Fruit fly (Drosophila melanogaster) whole organism, embryonic: ENCODE results near the gene CG16790.

ENCODE experiments used
- Antp ChIP-seq: fragments of 200-800 bp; sonication (Bioruptor generic); optimal IDR thresholded peaks from 3 replicates; lab custom pipeline; 2016; ENCODE audit warnings: missing biosample characterization, missing genetic modification characterization
- Atf6 ChIP-seq: fragments of 200-800 bp; sonication (Bioruptor generic); IDR thresholded peaks from 2 replicates; pipeline ENCODE4 v1.3.6; 2022; ENCODE audit warnings: missing biosample characterization, missing genetic modification characterization
- BEAF-32 ChIP-seq: fragments of 200-800 bp; sonication (Bioruptor generic); optimal IDR thresholded peaks from 3 replicates; lab custom pipeline; 2017; ENCODE audit warnings: missing biosample characterization, missing genetic modification characterization, mild to moderate bottlenecking, moderate library complexity, missing genetic modification reagents
- BtbVII ChIP-seq: fragments of 200-800 bp; sonication (Bioruptor generic); optimal IDR thresholded peaks from 3 replicates; lab custom pipeline; 2017; ENCODE audit warnings: missing biosample characterization, mild to moderate bottlenecking, missing genetic modification characterization
- CG10431 ChIP-seq: fragments of 200-800 bp; sonication (Bioruptor generic); optimal IDR thresholded peaks from 3 replicates; lab custom pipeline; 2018; ENCODE audit warnings: missing biosample characterization, mild to moderate bottlenecking, missing genetic modification characterization
- CG10543 ChIP-seq: fragments of 200-800 bp; sonication (Bioruptor generic); optimal IDR thresholded peaks from 3 replicates; lab custom pipeline; 2017; ENCODE audit warnings: missing biosample characterization, mild to moderate bottlenecking, missing genetic modification characterization, moderate library complexity
- CG12104 ChIP-seq: fragments of 200-800 bp; sonication (Bioruptor generic); optimal IDR thresholded peaks from 3 replicates; lab custom pipeline; 2016; ENCODE audit warnings: missing biosample characterization, missing genetic modification characterization
- CG12236 ChIP-seq: fragments of 200-800 bp; sonication (Bioruptor generic); optimal IDR thresholded peaks from 2 replicates; lab custom pipeline; 2016; ENCODE audit warnings: missing biosample characterization, missing genetic modification characterization
- CG12299 ChIP-seq: fragments of 200-800 bp; sonication (Bioruptor generic); optimal IDR thresholded peaks from 2 replicates; lab custom pipeline; 2018; ENCODE audit warnings: missing biosample characterization, mild to moderate bottlenecking, missing genetic modification characterization
- CG15011 ChIP-seq: fragments of 200-800 bp; sonication (Bioruptor generic); optimal IDR thresholded peaks from 3 replicates; lab custom pipeline; 2018; ENCODE audit warnings: missing biosample characterization, mild to moderate bottlenecking, missing genetic modification characterization
- CG15514 ChIP-seq: fragments of 200-800 bp; sonication (Bioruptor generic); optimal IDR thresholded peaks from 3 replicates; lab custom pipeline; 2017; ENCODE audit warnings: missing biosample characterization, missing genetic modification characterization, mild to moderate bottlenecking, moderate library complexity, missing genetic modification reagents
- CG1647 ChIP-seq: fragments of 200-800 bp; sonication (Bioruptor generic); optimal IDR thresholded peaks from 3 replicates; lab custom pipeline; 2016; ENCODE audit warnings: missing biosample characterization, missing genetic modification characterization
- CG18764 ChIP-seq: fragments of 200-800 bp; sonication (Bioruptor generic); optimal IDR thresholded peaks from 3 replicates; lab custom pipeline; 2016; ENCODE audit warnings: missing biosample characterization, missing genetic modification characterization
- CG2120 ChIP-seq: fragments of 200-800 bp; sonication (Bioruptor generic); optimal IDR thresholded peaks from 3 replicates; lab custom pipeline; 2016; ENCODE audit warnings: missing biosample characterization, missing genetic modification characterization
- CG2712 ChIP-seq: fragments of 200-800 bp; optimal IDR thresholded peaks from 3 replicates; lab custom pipeline; 2019; ENCODE audit warnings: missing biosample characterization, mild to moderate bottlenecking, missing genetic modification characterization, moderate library complexity
- CG31224 ChIP-seq: fragments of 200-800 bp; sonication (Bioruptor generic); IDR thresholded peaks from 2 replicates; pipeline ENCODE4 v1.3.6; 2022; ENCODE audit warnings: missing biosample characterization, missing genetic modification characterization
- CG34376 ChIP-seq: fragments of 200-800 bp; sonication (Bioruptor generic); optimal IDR thresholded peaks from 2 replicates; lab custom pipeline; 2018; ENCODE audit warnings: missing biosample characterization, mild to moderate bottlenecking, missing genetic modification characterization
- CG4360 ChIP-seq: fragments of 200-800 bp; sonication (Bioruptor generic); IDR thresholded peaks from 2 replicates; pipeline ENCODE4 v1.3.6; 2022; ENCODE audit warnings: missing biosample characterization, missing genetic modification characterization
- CG4424 ChIP-seq: fragments of 200-800 bp; sonication (Bioruptor generic); optimal IDR thresholded peaks from 3 replicates; lab custom pipeline; 2016; ENCODE audit warnings: missing biosample characterization, missing genetic modification characterization
- CG9437 ChIP-seq: fragments of 200-800 bp; sonication (Bioruptor generic); optimal IDR thresholded peaks from 2 replicates; lab custom pipeline; 2018; ENCODE audit warnings: missing biosample characterization, mild to moderate bottlenecking, missing genetic modification characterization
- Camta ChIP-seq: fragments of 200-800 bp; sonication (Bioruptor generic); optimal IDR thresholded peaks from 2 replicates; lab custom pipeline; 2016; ENCODE audit warnings: missing biosample characterization, missing genetic modification characterization
- E2f2 ChIP-seq: fragments of 200-800 bp; sonication (Bioruptor generic); IDR thresholded peaks from 2 replicates; pipeline ENCODE4 v1.3.6; 2022; ENCODE audit warnings: missing biosample characterization, missing genetic modification characterization
- Elba2 ChIP-seq: fragments of 200-800 bp; sonication (Bioruptor generic); optimal IDR thresholded peaks from 3 replicates; lab custom pipeline; 2016; ENCODE audit warnings: missing biosample characterization, missing genetic modification characterization
- HmgZ ChIP-seq: fragments of 200-800 bp; sonication (Bioruptor generic); optimal IDR thresholded peaks from 2 replicates; lab custom pipeline; 2018; ENCODE audit warnings: missing biosample characterization, mild to moderate bottlenecking, missing genetic modification characterization
- Hmr ChIP-seq: fragments of 200-800 bp; sonication (Bioruptor generic); optimal IDR thresholded peaks from 3 replicates; lab custom pipeline; 2017; ENCODE audit warnings: mild to moderate bottlenecking, missing biosample characterization, missing genetic modification reagents, missing genetic modification characterization
- Hr78 ChIP-seq, 2 experiments: fragments of 200-800 bp in 1 of 2; fragments of >200 bp in 1 of 2; sonication (Bioruptor generic) in 1 of 2; optimal IDR thresholded peaks; 2 replicates each; lab custom pipeline; 2017 to 2019; ENCODE audit warnings: missing biosample characterization in 2 of 2, missing genetic modification characterization in 2 of 2, mild to moderate bottlenecking in 1 of 2, moderate library complexity in 1 of 2
- Myb ChIP-seq: fragments of 200-800 bp; sonication (Bioruptor generic); optimal IDR thresholded peaks from 2 replicates; lab custom pipeline; 2016; ENCODE audit warnings: missing biosample characterization, missing genetic modification characterization
- Ptx1 ChIP-seq: fragments of 200-800 bp; sonication (Bioruptor generic); IDR thresholded peaks from 2 replicates; pipeline ENCODE4 v1.3.6; 2022; ENCODE audit warnings: missing biosample characterization, missing genetic modification characterization
- Scr ChIP-seq: fragments of 200-800 bp; sonication (Bioruptor generic); IDR thresholded peaks from 2 replicates; pipeline ENCODE4 v1.3.6; 2022; ENCODE audit warnings: missing biosample characterization, missing genetic modification characterization; ENCODE audit not compliant: partially characterized antibody
- Sox102F ChIP-seq: fragments of 200-800 bp; sonication (Bioruptor generic); optimal IDR thresholded peaks from 2 replicates; lab custom pipeline; 2018; ENCODE audit warnings: missing biosample characterization, mild to moderate bottlenecking, missing genetic modification characterization, moderate library complexity
- bigmax ChIP-seq: fragments of 200-800 bp; sonication (Bioruptor generic); optimal IDR thresholded peaks from 2 replicates; lab custom pipeline; 2018; ENCODE audit warnings: missing biosample characterization, mild to moderate bottlenecking, missing genetic modification characterization
- crc ChIP-seq: fragments of 200-800 bp; sonication (Bioruptor generic); optimal IDR thresholded peaks from 2 replicates; lab custom pipeline; 2016; ENCODE audit warnings: missing biosample characterization, missing genetic modification characterization
- crp ChIP-seq, 2 experiments: fragments of 200-800 bp; sonication (Bioruptor generic); optimal IDR thresholded peaks; 2 replicates in 1 of 2; 3 replicates in 1 of 2; lab custom pipeline; 2017; ENCODE audit warnings: missing biosample characterization in 2 of 2, missing genetic modification characterization in 2 of 2, mild to moderate bottlenecking in 1 of 2, moderate library complexity in 1 of 2
- dpn ChIP-seq, 2 experiments: fragments of 200-800 bp; sonication (Bioruptor generic); optimal IDR thresholded peaks; 3 replicates each; lab custom pipeline; 2016; ENCODE audit warnings: missing biosample characterization in 2 of 2, missing genetic modification characterization in 2 of 2
- jigr1 ChIP-seq: fragments of 200-800 bp; sonication (Bioruptor generic); IDR thresholded peaks from 3 replicates; pipeline ENCODE4 v1.3.6; 2022; ENCODE audit warnings: missing biosample characterization, missing genetic modification characterization
- lbe ChIP-seq: fragments of 200-800 bp; sonication (Bioruptor generic); optimal IDR thresholded peaks from 2 replicates; lab custom pipeline; 2016; ENCODE audit warnings: missing biosample characterization, mild to moderate bottlenecking, missing genetic modification characterization
- nerfin-2 ChIP-seq: fragments of 200-800 bp; sonication (Bioruptor generic); IDR thresholded peaks from 2 replicates; pipeline ENCODE4 v1.3.6; 2022; ENCODE audit warnings: missing biosample characterization, missing genetic modification characterization; ENCODE audit not compliant: partially characterized antibody
- pho ChIP-seq: fragments of 200-800 bp; sonication (Bioruptor generic); optimal IDR thresholded peaks from 2 replicates; lab custom pipeline; 2016; ENCODE audit warnings: missing biosample characterization, missing genetic modification characterization
- run ChIP-seq: fragments of 200-800 bp; sonication (Bioruptor generic); optimal IDR thresholded peaks from 3 replicates; lab custom pipeline; 2018; ENCODE audit warnings: missing biosample characterization, mild to moderate bottlenecking, missing genetic modification characterization
- salm ChIP-seq: fragments of 200-800 bp; sonication (Bioruptor generic); optimal IDR thresholded peaks from 2 replicates; lab custom pipeline; 2018; ENCODE audit warnings: missing biosample characterization, mild to moderate bottlenecking, missing genetic modification characterization
- schlank ChIP-seq: fragments of 200-800 bp; sonication (Bioruptor generic); optimal IDR thresholded peaks from 2 replicates; lab custom pipeline; 2018; ENCODE audit warnings: missing biosample characterization, mild to moderate bottlenecking, missing genetic modification characterization
- sisA ChIP-seq: fragments of 200-800 bp; sonication (Bioruptor generic); IDR thresholded peaks from 2 replicates; pipeline ENCODE4 v1.3.6; 2022; ENCODE audit warnings: missing biosample characterization, missing genetic modification characterization
- sug ChIP-seq: fragments of 200-800 bp; optimal IDR thresholded peaks from 2 replicates; lab custom pipeline; 2019; ENCODE audit warnings: missing biosample characterization, mild to moderate bottlenecking, missing genetic modification characterization, moderate library complexity
- toy ChIP-seq: fragments of 200-800 bp; sonication (Bioruptor generic); IDR thresholded peaks from 2 replicates; pipeline ENCODE4 v1.3.6; 2022; ENCODE audit warnings: missing biosample characterization, missing genetic modification characterization
- ttk ChIP-seq: fragments of 200-800 bp; sonication (Bioruptor generic); IDR thresholded peaks from 2 replicates; pipeline ENCODE4 v2.1.2; 2022; ENCODE audit warnings: missing biosample characterization, missing genetic modification characterization
- tup ChIP-seq: fragments of 200-800 bp; sonication (Bioruptor generic); optimal IDR thresholded peaks from 2 replicates; lab custom pipeline; 2016; ENCODE audit warnings: missing biosample characterization, mild to moderate bottlenecking, missing genetic modification characterization, moderate library complexity
- tx ChIP-seq: fragments of 200-800 bp; sonication (Bioruptor generic); optimal IDR thresholded peaks from 2 replicates; lab custom pipeline; 2016; ENCODE audit warnings: missing biosample characterization, missing genetic modification characterization
- zfh1 ChIP-seq: fragments of 200-800 bp; sonication (Bioruptor generic); IDR thresholded peaks from 3 replicates; pipeline ENCODE4 v1.3.6; 2022; ENCODE audit warnings: missing biosample characterization, missing genetic modification characterization

Gene CG16790

DNA sequence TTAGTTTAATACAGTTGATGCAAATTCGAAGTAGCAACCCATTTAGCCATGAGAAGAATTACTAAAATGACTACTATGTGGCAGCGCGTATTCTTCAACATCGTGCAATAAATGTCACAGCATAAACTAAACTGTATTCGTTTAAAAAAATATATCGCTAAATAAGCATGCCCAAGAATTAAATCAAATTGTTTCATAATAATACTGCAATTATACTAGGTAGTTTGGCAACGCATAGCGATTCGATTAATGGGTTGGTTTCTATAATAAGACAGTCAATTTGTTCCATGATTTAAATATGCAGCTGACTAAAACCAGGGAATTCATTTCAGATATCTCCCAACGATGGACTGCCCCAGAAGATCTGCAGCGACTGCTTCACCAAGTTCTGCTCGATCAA lies 13.1 kb upstream of the CG16790 start, which contains the start of gene CG33654:
Gene CG33654 (minus strand): TSS at position 101 of the 400 bp plus-strand sequence.
- TF ChIP-seq toy (GFP tag; lab: Robert Waterston, UW): no peak

DNA sequence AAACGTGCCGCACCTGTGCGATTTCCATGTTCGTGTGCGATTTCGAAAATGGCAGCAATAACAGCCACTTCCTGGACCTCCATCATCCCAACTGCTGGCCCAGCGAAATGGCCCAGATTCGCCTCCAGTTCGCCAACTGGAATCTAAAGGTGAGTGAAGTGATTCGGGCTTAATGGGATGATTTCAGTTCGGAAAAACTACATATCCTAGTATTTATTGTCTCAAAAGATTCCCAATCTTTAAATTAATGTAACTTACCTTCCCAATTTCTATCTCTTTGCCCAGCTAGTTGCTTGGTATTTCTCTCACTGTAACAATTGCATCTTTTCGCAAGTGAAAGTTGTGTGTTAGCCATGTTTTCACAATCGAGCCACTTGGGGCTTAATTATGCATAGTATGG lies 12.0 kb upstream of the CG16790 start:
- no peak for TF ChIP-seq Myb (GFP tag; lab: Kevin White, UChicago)
- TF ChIP-seq nerfin-2 (GFP tag; lab: Robert Waterston, UW): no peak
- no peak for TF ChIP-seq Atf6 (GFP tag; lab: Robert Waterston, UW)
- no peak for TF ChIP-seq schlank (tag; lab: Kevin White, UChicago)
- TF ChIP-seq tx (GFP tag; lab: Kevin White, UChicago): no peak
- TF ChIP-seq Antp: no peak
- no peak for TF ChIP-seq CG10431 (GFP tag; lab: Kevin White, UChicago)
- TF ChIP-seq Elba2 (GFP tag; lab: Kevin White, UChicago): no peak
- no peak for TF ChIP-seq bigmax (GFP tag; lab: Kevin White, UChicago)
- TF ChIP-seq dpn (GFP tag; optimal IDR thresholded peaks at IDR 0.05; lab: Kevin White, UChicago): no peak
- TF ChIP-seq Ptx1 (GFP tag; lab: Robert Waterston, UW): no peak
- TF ChIP-seq zfh1 (GFP tag; lab: Robert Waterston, UW): no peak
- no peak for TF ChIP-seq E2f2
- no peak for TF ChIP-seq jigr1
- TF ChIP-seq HmgZ (tag; lab: Kevin White, UChicago): no peak
- no peak for TF ChIP-seq CG4424 (GFP tag; lab: Kevin White, UChicago)
- TF ChIP-seq Camta: no peak
- TF ChIP-seq CG4360 (GFP tag; lab: Robert Waterston, UW): no peak
- no peak for TF ChIP-seq crc (GFP tag; lab: Kevin White, UChicago)
- TF ChIP-seq, all 482 proteins: peak for 0

DNA sequence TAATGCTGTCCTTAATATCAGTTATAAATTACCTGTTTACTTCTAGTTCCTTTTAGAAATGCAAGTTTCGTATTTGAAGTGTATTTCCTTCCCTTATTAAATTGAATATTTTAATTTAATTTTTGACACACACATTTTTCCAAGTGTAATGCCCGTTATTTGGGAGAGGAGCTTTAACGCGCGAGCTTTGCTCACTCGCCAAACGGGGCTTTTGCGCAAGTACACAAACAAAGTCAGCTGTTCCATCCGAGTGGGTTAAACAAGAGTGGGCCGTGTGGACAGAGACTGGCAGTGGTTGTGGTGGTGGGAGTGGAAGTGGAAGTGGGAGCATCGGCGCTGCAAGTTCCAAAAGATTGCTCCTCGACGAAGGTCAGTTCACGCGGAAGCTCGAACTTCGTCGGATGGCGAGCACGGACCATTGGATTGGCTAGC lies 11.1 kb upstream of the CG16790 start, which contains the start of gene CG8301:
Gene CG8301 (plus strand): TSS at position 218 of the 432 bp plus-strand sequence.
- TF ChIP-seq crp (GFP tag; optimal IDR thresholded peaks at IDR 0.05; lab: Kevin White, UChicago) (peak in 1 of 2 experiments; percentile 75), Hmr (GFP tag; lab: Kevin White, UChicago) (peak; percentile 49), CG2120 (peak; percentile 60), sisA (no peak), lbe (GFP tag; lab: Kevin White, UChicago) (no peak), sug (peak; percentile 9), CG15011 (GFP tag; lab: Kevin White, UChicago) (no peak), run (tag; lab: Kevin White, UChicago) (no peak), Scr (no peak), BEAF-32 (no peak), tup (GFP tag; lab: Kevin White, UChicago) (no peak), jigr1 (no peak), ttk (GFP tag; lab: Robert Waterston, UW) (0 out of 2 replicates have a peak, but pooled peaks have one; percentile 9), CG34376 (GFP tag; lab: Kevin White, UChicago) (peak; percentile 15), CG10543 (no peak), Sox102F (GFP tag; lab: Kevin White, UChicago) (peak; percentile 50), Hr78 (GFP tag; optimal IDR thresholded peaks at IDR 0.05; lab: Kevin White, UChicago) (no peak), CG18764 (GFP tag; lab: Kevin White, UChicago) (no peak), CG15514 (GFP tag; lab: Kevin White, UChicago) (peak; percentile 48), CG1647 (no peak), CG12299 (tag; lab: Kevin White, UChicago) (peak; percentile 24), CG31224 (GFP tag; lab: Robert Waterston, UW) (no peak), BtbVII (GFP tag; lab: Kevin White, UChicago) (no peak), CG9437 (GFP tag; lab: Kevin White, UChicago) (peak; percentile 20), Ptx1 (GFP tag; lab: Robert Waterston, UW) (0 out of 2 replicates have a peak, but pooled peaks have one; percentile 10), CG12236 (GFP tag; lab: Kevin White, UChicago) (no peak), salm (no peak), pho (GFP tag; lab: Kevin White, UChicago) (peak; percentile 10), CG2712 (tag; lab: Kevin White, UChicago) (peak; percentile 43), CG12104 (GFP tag; lab: Kevin White, UChicago) (no peak)
